Fruit fly (Drosophila melanogaster) whole organism: Measurements from ENCODE around the gene CG15403.

Source experiments
- CG8478 ChIP-seq: fragments of >200 bp; optimal IDR thresholded peaks from 2 replicates; lab custom pipeline; 2018; ENCODE audit warnings: inconsistent platforms
- pan ChIP-seq: fragments of >200 bp; optimal IDR thresholded peaks from 2 replicates; lab custom pipeline; 2017
- psq ChIP-seq: fragments of >200 bp; optimal IDR thresholded peaks from 2 replicates; lab custom pipeline; 2017
- usp ChIP-seq: fragments of >200 bp; optimal IDR thresholded peaks from 2 replicates; lab custom pipeline; 2017; ENCODE audit warnings: missing biosample characterization, missing genetic modification characterization, mixed read lengths

- no peak for TF ChIP-seq psq
- no peak for TF ChIP-seq usp (GFP tag; lab: Kevin White, UChicago)
- no peak for TF ChIP-seq pan
- no peak for TF ChIP-seq CG8478 (lab: Kevin White, UChicago)
Measured at dm6 chr2L:3121745-3122144, 6.7 kb upstream of the CG15403 start.
